Fruit fly (Drosophila melanogaster) whole organism, embryonic: ENCODE data around the gene CG9886.

Experiments
- CG10274 ChIP-seq: fragments of 200-800 bp; sonication (Bioruptor generic); optimal IDR thresholded peaks from 3 replicates; lab custom pipeline; 2017; ENCODE audit warnings: missing biosample characterization, mild to moderate bottlenecking, missing genetic modification characterization
- CG10366 ChIP-seq: fragments of 200-800 bp; sonication (Bioruptor generic); IDR thresholded peaks from 2 replicates; pipeline ENCODE4 v1.3.6; 2022; ENCODE audit warnings: missing biosample characterization, missing genetic modification characterization
- CG10959 ChIP-seq: fragments of 200-800 bp; sonication (Bioruptor generic); IDR thresholded peaks from 2 replicates; pipeline ENCODE4 v1.3.6; 2022; ENCODE audit warnings: missing biosample characterization, missing genetic modification characterization
- CG11504 ChIP-seq: fragments of 200-800 bp; sonication (Bioruptor generic); optimal IDR thresholded peaks from 3 replicates; lab custom pipeline; 2019; ENCODE audit warnings: missing biosample characterization, mild to moderate bottlenecking, missing genetic modification characterization, moderate library complexity
- CG13123 ChIP-seq: fragments of 200-800 bp; sonication (Bioruptor generic); optimal IDR thresholded peaks from 2 replicates; lab custom pipeline; 2016; ENCODE audit warnings: missing biosample characterization, missing genetic modification characterization
- CG13775 ChIP-seq: fragments of 200-800 bp; sonication (Bioruptor generic); optimal IDR thresholded peaks from 3 replicates; lab custom pipeline; 2017; ENCODE audit warnings: missing biosample characterization, mild to moderate bottlenecking, missing genetic modification characterization
- CG14710 ChIP-seq: fragments of 200-800 bp; sonication (Bioruptor generic); optimal IDR thresholded peaks from 3 replicates; lab custom pipeline; 2019; ENCODE audit warnings: missing biosample characterization, mild to moderate bottlenecking, missing genetic modification characterization, moderate library complexity
- CG15479 ChIP-seq: fragments of 200-800 bp; sonication (Bioruptor generic); optimal IDR thresholded peaks from 3 replicates; lab custom pipeline; 2019; ENCODE audit warnings: missing biosample characterization, mild to moderate bottlenecking, missing genetic modification characterization, moderate library complexity
- CG17186 ChIP-seq: fragments of 200-800 bp; sonication (Bioruptor generic); optimal IDR thresholded peaks from 3 replicates; lab custom pipeline; 2017; ENCODE audit warnings: missing biosample characterization, missing genetic modification reagents, missing genetic modification characterization
- CG17328 ChIP-seq: fragments of 200-800 bp; sonication (Bioruptor generic); IDR thresholded peaks from 2 replicates; pipeline ENCODE4 v1.3.6; 2022; ENCODE audit warnings: missing biosample characterization, missing genetic modification characterization
- CG2678 ChIP-seq: fragments of 200-800 bp; sonication (Bioruptor generic); optimal IDR thresholded peaks from 3 replicates; lab custom pipeline; 2019; ENCODE audit warnings: missing biosample characterization, mild to moderate bottlenecking, missing genetic modification characterization, moderate library complexity
- CG2889 ChIP-seq: fragments of 200-800 bp; sonication (Bioruptor generic); IDR thresholded peaks from 3 replicates; pipeline ENCODE4 v1.3.6; 2022; ENCODE audit warnings: missing biosample characterization, missing genetic modification characterization
- CG43689 ChIP-seq: fragments of 200-800 bp; sonication (Bioruptor generic); IDR thresholded peaks from 2 replicates; pipeline ENCODE4 v1.3.6; 2022; ENCODE audit warnings: missing biosample characterization, missing genetic modification characterization
- CG4424 ChIP-seq: fragments of 200-800 bp; sonication (Bioruptor generic); optimal IDR thresholded peaks from 3 replicates; lab custom pipeline; 2016; ENCODE audit warnings: missing biosample characterization, missing genetic modification characterization
- CG4617 ChIP-seq: fragments of 200-800 bp; sonication (Bioruptor generic); optimal IDR thresholded peaks from 3 replicates; lab custom pipeline; 2016; ENCODE audit warnings: missing biosample characterization, missing genetic modification characterization, borderline replicate concordance
- CG6175 ChIP-seq: fragments of 200-800 bp; sonication (Bioruptor generic); IDR thresholded peaks from 3 replicates; pipeline ENCODE4 v1.3.6; 2022; ENCODE audit warnings: missing biosample characterization, missing genetic modification characterization
- CG6272 ChIP-seq: fragments of 200-800 bp; sonication (Bioruptor generic); IDR thresholded peaks from 2 replicates; pipeline ENCODE4 v1.3.6; 2022; ENCODE audit warnings: missing biosample characterization, missing genetic modification characterization
- CG7928 ChIP-seq: fragments of 200-800 bp; sonication (Bioruptor generic); optimal IDR thresholded peaks from 2 replicates; lab custom pipeline; 2017; ENCODE audit warnings: missing biosample characterization, mild to moderate bottlenecking, missing genetic modification characterization
- CG8478 ChIP-seq: fragments of >200 bp; optimal IDR thresholded peaks from 2 replicates; lab custom pipeline; 2018
- CG8924 ChIP-seq: fragments of 200-800 bp; optimal IDR thresholded peaks from 3 replicates; lab custom pipeline; 2019; ENCODE audit warnings: missing biosample characterization, mild to moderate bottlenecking, missing genetic modification characterization, moderate library complexity
- D19B ChIP-seq: fragments of 200-800 bp; sonication (Bioruptor generic); optimal IDR thresholded peaks from 2 replicates; lab custom pipeline; 2017; ENCODE audit warnings: missing biosample characterization, mild to moderate bottlenecking, missing genetic modification characterization
- ERR ChIP-seq: fragments of 200-800 bp; sonication (Bioruptor generic); optimal IDR thresholded peaks from 2 replicates; lab custom pipeline; 2016; ENCODE audit warnings: missing biosample characterization, missing genetic modification characterization
- Hmr ChIP-seq: fragments of 200-800 bp; sonication (Bioruptor generic); optimal IDR thresholded peaks from 3 replicates; lab custom pipeline; 2017; ENCODE audit warnings: mild to moderate bottlenecking, missing biosample characterization, missing genetic modification reagents, missing genetic modification characterization
- Kr ChIP-seq: fragments of 200-800 bp; sonication (Bioruptor generic); optimal IDR thresholded peaks from 2 replicates; lab custom pipeline; 2017; ENCODE audit warnings: missing biosample characterization, mild to moderate bottlenecking, missing genetic modification characterization
- Mad ChIP-seq: fragments of 200-800 bp; sonication (Bioruptor generic); optimal IDR thresholded peaks from 2 replicates; lab custom pipeline; 2016; ENCODE audit warnings: missing biosample characterization, missing genetic modification characterization
- Meics ChIP-seq: fragments of 200-800 bp; sonication (Bioruptor generic); optimal IDR thresholded peaks from 2 replicates; lab custom pipeline; 2017; ENCODE audit warnings: missing biosample characterization, mild to moderate bottlenecking, missing genetic modification characterization
- NFAT ChIP-seq: fragments of 200-800 bp; sonication (Bioruptor generic); IDR thresholded peaks from 2 replicates; pipeline ENCODE4 v1.3.6; 2022; ENCODE audit warnings: missing biosample characterization, missing genetic modification characterization
- Ravus ChIP-seq: fragments of 200-800 bp; sonication (Bioruptor generic); IDR thresholded peaks from 2 replicates; pipeline ENCODE4 v1.3.6; 2022; ENCODE audit warnings: missing biosample characterization, missing genetic modification characterization
- Six4 ChIP-seq: fragments of 200-800 bp; sonication (Bioruptor generic); optimal IDR thresholded peaks from 2 replicates; lab custom pipeline; 2016; ENCODE audit warnings: missing biosample characterization, missing genetic modification characterization
- Sox102F ChIP-seq: fragments of 200-800 bp; sonication (Bioruptor generic); optimal IDR thresholded peaks from 2 replicates; lab custom pipeline; 2018; ENCODE audit warnings: missing biosample characterization, mild to moderate bottlenecking, missing genetic modification characterization, moderate library complexity
- Stat92E ChIP-seq, 3 experiments: fragments of >200 bp in 2 of 3; fragments of 200-800 bp in 1 of 3; sonication (Bioruptor generic) in 1 of 3; optimal IDR thresholded peaks; 2 replicates each; lab custom pipeline; 2017 to 2019; ENCODE audit warnings: missing biosample characterization in 3 of 3, missing genetic modification characterization in 3 of 3, mild to moderate bottlenecking in 1 of 3, moderate library complexity in 1 of 3
- az2 ChIP-seq: fragments of 200-800 bp; sonication (Bioruptor generic); optimal IDR thresholded peaks from 3 replicates; lab custom pipeline; 2016; ENCODE audit warnings: missing biosample characterization, missing genetic modification characterization
- cad ChIP-seq: fragments of >200 bp; optimal IDR thresholded peaks from 2 replicates; lab custom pipeline; 2017; ENCODE audit warnings: missing biosample characterization, missing genetic modification characterization
- cato ChIP-seq: fragments of 200-800 bp; sonication (Bioruptor generic); optimal IDR thresholded peaks from 2 replicates; lab custom pipeline; 2016; ENCODE audit warnings: missing biosample characterization, missing genetic modification characterization, borderline replicate concordance
- chif ChIP-seq, 2 experiments: fragments of 200-800 bp; sonication (Bioruptor generic); optimal IDR thresholded peaks; 3 replicates each; lab custom pipeline; 2016; ENCODE audit warnings: missing biosample characterization in 2 of 2, missing genetic modification characterization in 2 of 2
- esg ChIP-seq: fragments of 200-800 bp; sonication (Bioruptor generic); conservative IDR thresholded peaks from 2 replicates; pipeline ENCODE4 v1.3.6; 2022; ENCODE audit warnings: missing biosample characterization, missing genetic modification characterization
- ewg ChIP-seq: fragments of 200-800 bp; sonication (Bioruptor generic); optimal IDR thresholded peaks from 3 replicates; lab custom pipeline; 2017; ENCODE audit warnings: mild to moderate bottlenecking, missing biosample characterization, missing genetic modification reagents, missing genetic modification characterization
- exex ChIP-seq: fragments of 200-800 bp; sonication (Bioruptor generic); optimal IDR thresholded peaks from 4 replicates; lab custom pipeline; 2018; ENCODE audit warnings: missing biosample characterization, mild to moderate bottlenecking, missing genetic modification characterization, moderate library complexity
- ind ChIP-seq: fragments of 200-800 bp; sonication (Bioruptor generic); optimal IDR thresholded peaks from 3 replicates; lab custom pipeline; 2016; ENCODE audit warnings: missing biosample characterization, missing genetic modification characterization
- oc ChIP-seq: fragments of 200-800 bp; sonication (Bioruptor generic); optimal IDR thresholded peaks from 2 replicates; lab custom pipeline; 2018; ENCODE audit warnings: missing biosample characterization, mild to moderate bottlenecking, missing genetic modification characterization, moderate library complexity
- otp ChIP-seq: fragments of 200-800 bp; sonication (Bioruptor generic); IDR thresholded peaks from 3 replicates; pipeline ENCODE4, ENCODE4 v1.3.6; 2022; ENCODE audit warnings: missing biosample characterization, missing genetic modification characterization
- pnt ChIP-seq: fragments of 200-800 bp; sonication (Bioruptor generic); optimal IDR thresholded peaks from 3 replicates; lab custom pipeline; 2016; ENCODE audit warnings: missing biosample characterization, missing genetic modification characterization
- prd ChIP-seq, 3 experiments: fragments of >200 bp in 2 of 3; fragments of 200-800 bp in 1 of 3; sonication (Bioruptor generic) in 1 of 3; optimal IDR thresholded peaks in 2 of 3; IDR thresholded peaks in 1 of 3; 2 replicates in 2 of 3; 3 replicates in 1 of 3; pipeline versions ENCODE4 v1.3.6 to Lab custom; 2017 to 2022; ENCODE audit warnings: missing biosample characterization in 1 of 3, missing genetic modification characterization in 1 of 3
- pum ChIP-seq: fragments of 200-800 bp; sonication (Bioruptor generic); optimal IDR thresholded peaks from 2 replicates; lab custom pipeline; 2016; ENCODE audit warnings: missing biosample characterization, missing genetic modification characterization
- row ChIP-seq: fragments of 200-800 bp; sonication (Bioruptor generic); IDR thresholded peaks from 3 replicates; pipeline ENCODE4 v1.3.6; 2022; ENCODE audit warnings: missing biosample characterization, missing genetic modification characterization
- sd ChIP-seq: fragments of 200-800 bp; sonication (Bioruptor generic); optimal IDR thresholded peaks from 3 replicates; lab custom pipeline; 2018; ENCODE audit warnings: missing biosample characterization, mild to moderate bottlenecking, missing genetic modification characterization, moderate library complexity
- seq ChIP-seq: fragments of 200-800 bp; sonication (Bioruptor generic); IDR thresholded peaks from 2 replicates; pipeline ENCODE4 v1.3.6; 2022; ENCODE audit warnings: missing biosample characterization, missing genetic modification characterization
- sob ChIP-seq: fragments of 200-800 bp; sonication (Bioruptor generic); IDR thresholded peaks from 2 replicates; pipeline ENCODE4 v1.3.6; 2022; ENCODE audit warnings: missing biosample characterization, missing genetic modification characterization
- stwl ChIP-seq: fragments of 200-800 bp; sonication (Bioruptor generic); optimal IDR thresholded peaks from 3 replicates; lab custom pipeline; 2018; ENCODE audit warnings: missing biosample characterization, mild to moderate bottlenecking, missing genetic modification characterization, moderate library complexity
- ttk ChIP-seq: fragments of 200-800 bp; sonication (Bioruptor generic); IDR thresholded peaks from 2 replicates; pipeline ENCODE4 v2.1.2; 2022; ENCODE audit warnings: missing biosample characterization, missing genetic modification characterization
- tx ChIP-seq: fragments of 200-800 bp; sonication (Bioruptor generic); optimal IDR thresholded peaks from 2 replicates; lab custom pipeline; 2016; ENCODE audit warnings: missing biosample characterization, missing genetic modification characterization

Gene CG9886

DNA sequence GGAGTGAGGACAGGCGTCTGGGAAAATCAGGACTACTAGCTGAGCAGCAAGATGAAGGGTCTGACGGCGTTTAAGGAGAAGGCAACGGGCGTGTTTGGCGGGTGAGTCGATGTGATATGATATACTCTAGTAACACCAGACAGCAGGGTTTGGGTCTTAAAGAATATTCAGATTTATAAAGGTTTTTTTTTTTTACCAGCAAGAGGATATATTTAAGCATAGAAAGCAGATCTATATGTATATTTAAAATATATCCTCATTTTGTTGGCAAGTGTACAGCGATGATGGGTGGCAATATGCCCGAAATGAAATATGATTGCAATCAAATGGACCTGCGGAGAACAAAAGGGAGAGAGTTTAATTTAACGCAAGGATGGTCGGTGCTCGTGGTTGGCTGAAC lies 18.4 kb upstream of the CG9886 start (continued):
- TF ChIP-seq Stat92E (GFP tag; optimal IDR thresholded peaks at IDR 0.05; lab: Kevin White, UChicago) (no peak), tx (no peak), D19B (GFP tag; lab: Kevin White, UChicago) (no peak), ind (peak; percentile 15), CG7928 (no peak), cato (GFP tag; lab: Kevin White, UChicago) (no peak), CG2889 (GFP tag; lab: Robert Waterston, UW) (no peak), CG14710 (tag; lab: Kevin White, UChicago) (no peak), otp (0 out of 3 replicates have a peak, but pooled peaks have one; percentile 31), Six4 (GFP tag; lab: Kevin White, UChicago) (no peak), prd (optimal IDR thresholded peaks at IDR 0.05; lab: Kevin White, UChicago) (no peak), prd (GFP tag; IDR thresholded peaks at IDR 0.05; lab: Robert Waterston, UW) (no peak), seq (GFP tag; lab: Robert Waterston, UW) (no peak; the same call in 1 of the 2 replicates), CG8478 (lab: Kevin White, UChicago) (no peak), pnt (GFP tag; lab: Kevin White, UChicago) (no peak), Kr (GFP tag; lab: Kevin White, UChicago) (no peak), az2 (GFP tag; lab: Kevin White, UChicago) (no peak), CG8924 (tag; lab: Kevin White, UChicago) (no peak), CG17328 (GFP tag; lab: Robert Waterston, UW) (peak; percentile 46; the same call in 1 of the 2 replicates), row (GFP tag; lab: Robert Waterston, UW) (peak; percentile 48; the same call in 2 of the 3 replicates), CG15479 (no peak), cad (GFP tag; lab: Kevin White, UChicago) (no peak), CG13775 (no peak), oc (tag; lab: Kevin White, UChicago) (no peak), ewg (GFP tag; lab: Kevin White, UChicago) (no peak), Hmr (GFP tag; lab: Kevin White, UChicago) (peak; percentile 8), pum (GFP tag; lab: Kevin White, UChicago) (no peak), Meics (no peak), CG6272 (GFP tag; lab: Robert Waterston, UW) (no peak), chif (GFP tag; optimal IDR thresholded peaks at IDR 0.05; lab: Kevin White, UChicago) (no peak), exex (tag; lab: Kevin White, UChicago) (no peak), NFAT (GFP tag; lab: Robert Waterston, UW) (no peak), CG10274 (GFP tag; lab: Kevin White, UChicago) (no peak), sob (GFP tag; lab: Robert Waterston, UW) (no peak), Ravus (no peak), CG13123 (GFP tag; lab: Kevin White, UChicago) (no peak), ttk (GFP tag; lab: Robert Waterston, UW) (peak; percentile 35; the same call in 1 of the 2 replicates), CG2678 (no peak), CG10366 (peak; percentile 34; the same call in 1 of the 2 replicates), esg (GFP tag; lab: Robert Waterston, UW) (peak; percentile 43; the same call in 1 of the 2 replicates), CG4424 (GFP tag; lab: Kevin White, UChicago) (no peak), CG10959 (GFP tag; lab: Robert Waterston, UW) (no peak), sd (tag; lab: Kevin White, UChicago) (no peak), Sox102F (GFP tag; lab: Kevin White, UChicago) (peak; percentile 31), CG17186 (GFP tag; lab: Kevin White, UChicago) (no peak), CG4617 (GFP tag; lab: Kevin White, UChicago) (no peak), CG6175 (GFP tag; lab: Robert Waterston, UW) (no peak), CG43689 (GFP tag; lab: Robert Waterston, UW) (no peak), CG11504 (tag; lab: Kevin White, UChicago) (peak; percentile 54), Mad (GFP tag; lab: Kevin White, UChicago) (no peak), stwl (no peak), ERR (GFP tag; lab: Kevin White, UChicago) (no peak)
